Fruit fly (Drosophila melanogaster) whole organism, embryonic: ENCODE measurements around the gene CG5104.
A peak's percentile ranks its signal among the peaks of the same experiment; 100 is the strongest.

Experiments
- Abd-B ChIP-seq: fragments of 200-800 bp; sonication (Bioruptor generic); optimal IDR thresholded peaks from 2 replicates; lab custom pipeline; 2018; ENCODE audit warnings: missing biosample characterization, mild to moderate bottlenecking, missing genetic modification characterization, moderate library complexity
- Antp ChIP-seq: fragments of 200-800 bp; sonication (Bioruptor generic); optimal IDR thresholded peaks from 3 replicates; lab custom pipeline; 2016; ENCODE audit warnings: missing biosample characterization, missing genetic modification characterization
- CG10209 ChIP-seq: fragments of 200-800 bp; sonication (Bioruptor generic); optimal IDR thresholded peaks from 3 replicates; lab custom pipeline; 2017; ENCODE audit warnings: missing biosample characterization, mild to moderate bottlenecking, missing genetic modification characterization, missing genetic modification reagents
- CG1024 ChIP-seq: fragments of 200-800 bp; sonication (Bioruptor generic); IDR thresholded peaks from 2 replicates; pipeline ENCODE4 v1.3.6; 2022; ENCODE audit warnings: missing biosample characterization, missing genetic modification characterization
- CG10274 ChIP-seq: fragments of 200-800 bp; sonication (Bioruptor generic); optimal IDR thresholded peaks from 3 replicates; lab custom pipeline; 2017; ENCODE audit warnings: missing biosample characterization, mild to moderate bottlenecking, missing genetic modification characterization
- CG11504 ChIP-seq: fragments of 200-800 bp; sonication (Bioruptor generic); optimal IDR thresholded peaks from 3 replicates; lab custom pipeline; 2019; ENCODE audit warnings: missing biosample characterization, mild to moderate bottlenecking, missing genetic modification characterization, moderate library complexity
- CG11695 ChIP-seq: fragments of 200-800 bp; sonication (Bioruptor generic); IDR thresholded peaks from 3 replicates; pipeline ENCODE4 v1.3.6; 2022; ENCODE audit warnings: missing biosample characterization, missing genetic modification characterization
- CG12942 ChIP-seq: fragments of 200-800 bp; sonication (Bioruptor generic); optimal IDR thresholded peaks from 3 replicates; lab custom pipeline; 2016; ENCODE audit warnings: missing biosample characterization, missing genetic modification characterization
- CG16815 ChIP-seq: fragments of 200-800 bp; sonication (Bioruptor generic); optimal IDR thresholded peaks from 3 replicates; lab custom pipeline; 2017; ENCODE audit warnings: missing biosample characterization, mild to moderate bottlenecking, missing genetic modification characterization
- CG17328 ChIP-seq: fragments of 200-800 bp; sonication (Bioruptor generic); IDR thresholded peaks from 2 replicates; pipeline ENCODE4 v1.3.6; 2022; ENCODE audit warnings: missing biosample characterization, missing genetic modification characterization
- CG17385 ChIP-seq: fragments of 200-800 bp; sonication (Bioruptor generic); optimal IDR thresholded peaks from 3 replicates; lab custom pipeline; 2018; ENCODE audit warnings: missing biosample characterization, mild to moderate bottlenecking, missing genetic modification characterization
- CG2129 ChIP-seq: fragments of 200-800 bp; sonication (Bioruptor generic); IDR thresholded peaks from 2 replicates; pipeline ENCODE4 v1.3.6; 2022; ENCODE audit warnings: missing biosample characterization, missing genetic modification characterization; ENCODE audit not compliant: partially characterized antibody
- CG2202 ChIP-seq: fragments of 200-800 bp; sonication (Bioruptor generic); optimal IDR thresholded peaks from 2 replicates; lab custom pipeline; 2018; ENCODE audit warnings: missing biosample characterization, mild to moderate bottlenecking, missing genetic modification characterization
- CG2712 ChIP-seq: fragments of 200-800 bp; optimal IDR thresholded peaks from 3 replicates; lab custom pipeline; 2019; ENCODE audit warnings: missing biosample characterization, mild to moderate bottlenecking, missing genetic modification characterization, moderate library complexity
- CG30431 ChIP-seq: fragments of 200-800 bp; sonication (Bioruptor generic); optimal IDR thresholded peaks from 2 replicates; lab custom pipeline; 2017; ENCODE audit warnings: missing biosample characterization, missing genetic modification characterization
- CG32532 ChIP-seq: fragments of 200-800 bp; sonication (Bioruptor generic); IDR thresholded peaks from 2 replicates; pipeline ENCODE4 v1.3.6; 2022; ENCODE audit warnings: missing biosample characterization, missing genetic modification characterization
- CG33557 ChIP-seq: fragments of 200-800 bp; sonication (Bioruptor generic); optimal IDR thresholded peaks from 2 replicates; lab custom pipeline; 2019; ENCODE audit warnings: missing biosample characterization, mild to moderate bottlenecking, missing genetic modification characterization, moderate library complexity
- CG5953 ChIP-seq: fragments of 200-800 bp; sonication (Bioruptor generic); IDR thresholded peaks from 2 replicates; pipeline ENCODE4 v1.3.6; 2022; ENCODE audit warnings: missing biosample characterization, missing genetic modification characterization
- CG6813 ChIP-seq: fragments of 200-800 bp; sonication (Bioruptor generic); optimal IDR thresholded peaks from 2 replicates; lab custom pipeline; 2017; ENCODE audit warnings: missing biosample characterization, missing genetic modification characterization, mild to moderate bottlenecking, moderate library complexity, missing genetic modification reagents
- CG6854 ChIP-seq: fragments of 200-800 bp; sonication (Bioruptor generic); optimal IDR thresholded peaks from 3 replicates; lab custom pipeline; 2017; ENCODE audit warnings: missing biosample characterization, mild to moderate bottlenecking, missing genetic modification characterization
- CG8388 ChIP-seq: fragments of 200-800 bp; sonication (Bioruptor generic); optimal IDR thresholded peaks from 2 replicates; lab custom pipeline; 2019; ENCODE audit warnings: missing biosample characterization, mild to moderate bottlenecking, missing genetic modification characterization, moderate library complexity
- CG9215 ChIP-seq: fragments of 200-800 bp; sonication (Bioruptor generic); IDR thresholded peaks from 2 replicates; pipeline ENCODE4 v1.3.6; 2022; ENCODE audit warnings: missing biosample characterization, missing genetic modification characterization
- CG9609 ChIP-seq: fragments of 200-800 bp; sonication (Bioruptor generic); optimal IDR thresholded peaks from 3 replicates; lab custom pipeline; 2016; ENCODE audit warnings: missing biosample characterization, missing genetic modification characterization
- CkIIα-i1 ChIP-seq: fragments of 200-800 bp; sonication (Bioruptor generic); IDR thresholded peaks from 2 replicates; pipeline ENCODE4 v1.3.6; 2022; ENCODE audit warnings: missing biosample characterization, missing genetic modification characterization
- Eip74EF ChIP-seq, 2 experiments: fragments of 200-800 bp in 1 of 2; fragments of >200 bp in 1 of 2; sonication (Bioruptor generic) in 1 of 2; optimal IDR thresholded peaks; 2 replicates each; lab custom pipeline; 2017 to 2019; ENCODE audit warnings: missing biosample characterization in 2 of 2, missing genetic modification characterization in 2 of 2, mild to moderate bottlenecking in 1 of 2, moderate library complexity in 1 of 2
- Fer3 ChIP-seq: fragments of 200-800 bp; sonication (Bioruptor generic); optimal IDR thresholded peaks from 2 replicates; lab custom pipeline; 2018; ENCODE audit warnings: missing biosample characterization, mild to moderate bottlenecking, missing genetic modification characterization, moderate library complexity
- HLH54F ChIP-seq: fragments of 200-800 bp; sonication (Bioruptor generic); optimal IDR thresholded peaks from 3 replicates; lab custom pipeline; 2016; ENCODE audit warnings: missing biosample characterization, missing genetic modification characterization
- Hmx ChIP-seq: fragments of 200-800 bp; sonication (Bioruptor generic); optimal IDR thresholded peaks from 2 replicates; lab custom pipeline; 2016; ENCODE audit warnings: missing biosample characterization, missing genetic modification characterization
- Hr3 ChIP-seq: fragments of 200-800 bp; sonication (Bioruptor generic); optimal IDR thresholded peaks from 3 replicates; lab custom pipeline; 2016; ENCODE audit warnings: missing biosample characterization, missing genetic modification characterization
- Nf-YA ChIP-seq: fragments of 200-800 bp; sonication (Bioruptor generic); IDR thresholded peaks from 2 replicates; pipeline ENCODE4 v1.3.6; 2022; ENCODE audit warnings: missing biosample characterization, missing genetic modification characterization
- Scr ChIP-seq: fragments of 200-800 bp; sonication (Bioruptor generic); IDR thresholded peaks from 2 replicates; pipeline ENCODE4 v1.3.6; 2022; ENCODE audit warnings: missing biosample characterization, missing genetic modification characterization; ENCODE audit not compliant: partially characterized antibody
- Spps ChIP-seq: fragments of 200-800 bp; sonication (Bioruptor generic); optimal IDR thresholded peaks from 2 replicates; lab custom pipeline; 2018; ENCODE audit warnings: missing biosample characterization, mild to moderate bottlenecking, missing genetic modification characterization
- bowl ChIP-seq: fragments of 200-800 bp; sonication (Bioruptor generic); IDR thresholded peaks from 2 replicates; pipeline ENCODE4 v1.3.6; 2022; ENCODE audit warnings: missing biosample characterization, missing genetic modification characterization
- btn ChIP-seq: fragments of 200-800 bp; sonication (Bioruptor generic); optimal IDR thresholded peaks from 2 replicates; lab custom pipeline; 2016; ENCODE audit warnings: missing biosample characterization, missing genetic modification characterization
- chinmo ChIP-seq: fragments of 200-800 bp; sonication (Bioruptor generic); IDR thresholded peaks from 4 replicates; pipeline ENCODE4 v1.3.6; 2022; ENCODE audit warnings: missing biosample characterization, missing genetic modification characterization; ENCODE audit not compliant: partially characterized antibody
- dimm ChIP-seq: fragments of 200-800 bp; sonication (Bioruptor generic); IDR thresholded peaks from 2 replicates; pipeline ENCODE4 v1.3.6; 2022; ENCODE audit warnings: missing biosample characterization, missing genetic modification characterization
- en ChIP-seq: fragments of 200-800 bp; sonication (Bioruptor generic); optimal IDR thresholded peaks from 2 replicates; lab custom pipeline; 2016; ENCODE audit warnings: missing biosample characterization, missing genetic modification characterization
- esg ChIP-seq: fragments of 200-800 bp; sonication (Bioruptor generic); conservative IDR thresholded peaks from 2 replicates; pipeline ENCODE4 v1.3.6; 2022; ENCODE audit warnings: missing biosample characterization, missing genetic modification characterization
- eve ChIP-seq, 2 experiments: fragments of >200 bp; optimal IDR thresholded peaks; 2 replicates each; lab custom pipeline; 2017; ENCODE audit warnings: missing biosample characterization in 2 of 2, missing genetic modification characterization in 2 of 2
- gsb-n ChIP-seq: fragments of 200-800 bp; sonication (Bioruptor generic); optimal IDR thresholded peaks from 3 replicates; lab custom pipeline; 2018; ENCODE audit warnings: missing biosample characterization, mild to moderate bottlenecking, missing genetic modification characterization
- hb ChIP-seq: fragments of 200-800 bp; sonication (Bioruptor generic); IDR thresholded peaks from 3 replicates; pipeline ENCODE4 v1.3.6; 2022; ENCODE audit warnings: missing biosample characterization, missing genetic modification characterization; ENCODE audit not compliant: partially characterized antibody
- ind ChIP-seq: fragments of 200-800 bp; sonication (Bioruptor generic); optimal IDR thresholded peaks from 3 replicates; lab custom pipeline; 2016; ENCODE audit warnings: missing biosample characterization, missing genetic modification characterization
- inv ChIP-seq: fragments of 200-800 bp; sonication (Bioruptor generic); IDR thresholded peaks from 2 replicates; pipeline ENCODE4 v1.3.6; 2022; ENCODE audit warnings: missing biosample characterization, missing genetic modification characterization; ENCODE audit not compliant: partially characterized antibody
- kay ChIP-seq: fragments of 200-800 bp; sonication (Bioruptor generic); optimal IDR thresholded peaks from 2 replicates; lab custom pipeline; 2016; ENCODE audit warnings: missing biosample characterization, missing genetic modification characterization
- ken ChIP-seq: fragments of 200-800 bp; sonication (Bioruptor generic); IDR thresholded peaks from 3 replicates; pipeline ENCODE4 v1.3.6; 2022; ENCODE audit warnings: missing biosample characterization, missing genetic modification characterization
- klu ChIP-seq: fragments of 200-800 bp; sonication (Bioruptor generic); IDR thresholded peaks from 2 replicates; pipeline ENCODE4 v1.3.6; 2022; ENCODE audit warnings: missing biosample characterization, missing genetic modification characterization
- lab ChIP-seq: fragments of 200-800 bp; sonication (Bioruptor generic); optimal IDR thresholded peaks from 3 replicates; lab custom pipeline; 2017; ENCODE audit warnings: missing biosample characterization, missing genetic modification characterization, mild to moderate bottlenecking, moderate library complexity, missing genetic modification reagents
- repo ChIP-seq: fragments of 200-800 bp; sonication (Bioruptor generic); optimal IDR thresholded peaks from 2 replicates; lab custom pipeline; 2016; ENCODE audit warnings: missing biosample characterization, missing genetic modification characterization
- ro ChIP-seq: fragments of 200-800 bp; sonication (Bioruptor generic); IDR thresholded peaks from 2 replicates; pipeline ENCODE4 v1.3.6; 2022; ENCODE audit warnings: missing biosample characterization, missing genetic modification characterization
- shn ChIP-seq: fragments of 200-800 bp; sonication (Bioruptor generic); optimal IDR thresholded peaks from 3 replicates; lab custom pipeline; 2016; ENCODE audit warnings: missing biosample characterization, missing genetic modification characterization
- vnd ChIP-seq: fragments of 200-800 bp; sonication (Bioruptor generic); IDR thresholded peaks from 3 replicates; pipeline ENCODE4 v1.3.6; 2022; ENCODE audit warnings: missing biosample characterization, missing genetic modification characterization; ENCODE audit not compliant: partially characterized antibody

The CG5104 gene

dm6 chr3L:20474789-20475208, 46.0 kb upstream of the CG5104 start (continued):
- TF ChIP-seq lab (GFP tag; lab: Kevin White, UChicago) (peak; percentile 93), Scr (GFP tag; lab: Robert Waterston, UW) (no peak), CG9215 (no peak), CG16815 (peak; percentile 77), Antp (peak; percentile 79), gsb-n (peak; percentile 83), CG2129 (GFP tag; lab: Robert Waterston, UW) (no peak), CG33557 (peak; percentile 69), CG10274 (GFP tag; lab: Kevin White, UChicago) (peak; percentile 60), CG2202 (peak; percentile 51), bowl (GFP tag; lab: Robert Waterston, UW) (no peak), Hmx (GFP tag; lab: Kevin White, UChicago) (peak; percentile 34), Spps (tag; lab: Kevin White, UChicago) (peak; percentile 43), CG2712 (tag; lab: Kevin White, UChicago) (peak; percentile 85), btn (GFP tag; lab: Kevin White, UChicago) (peak; percentile 19), Hr3 (GFP tag; lab: Kevin White, UChicago) (peak; percentile 90), inv (no peak), en (peak; percentile 55), hb (GFP tag; lab: Robert Waterston, UW) (no peak), CG8388 (GFP tag; lab: Kevin White, UChicago) (peak; percentile 78), dimm (GFP tag; lab: Robert Waterston, UW) (no peak), repo (GFP tag; lab: Kevin White, UChicago) (peak; percentile 81), ro (GFP tag; lab: Robert Waterston, UW) (no peak), vnd (GFP tag; lab: Robert Waterston, UW) (no peak), HLH54F (GFP tag; lab: Kevin White, UChicago) (peak; percentile 94), ken (GFP tag; lab: Robert Waterston, UW) (no peak), CG17385 (GFP tag; lab: Kevin White, UChicago) (peak; percentile 80), Eip74EF (GFP tag; optimal IDR thresholded peaks at IDR 0.05; lab: Kevin White, UChicago) (peak in 1 of 2 experiments; percentile 76), CG11504 (tag; lab: Kevin White, UChicago) (peak; percentile 88), ind (GFP tag; lab: Kevin White, UChicago) (peak; percentile 93), CG5953 (GFP tag; lab: Robert Waterston, UW) (no peak), CG17328 (GFP tag; lab: Robert Waterston, UW) (no peak), chinmo (GFP tag; lab: Robert Waterston, UW) (no peak), CG9609 (GFP tag; lab: Kevin White, UChicago) (peak; percentile 84), esg (no peak), CG11695 (GFP tag; lab: Robert Waterston, UW) (no peak), CG1024 (GFP tag; lab: Robert Waterston, UW) (no peak), shn (peak; percentile 80), CG6813 (peak; percentile 82), CG32532 (no peak), CG12942 (GFP tag; lab: Kevin White, UChicago) (peak; percentile 88), Nf-YA (GFP tag; lab: Robert Waterston, UW) (no peak), CG6854 (GFP tag; lab: Kevin White, UChicago) (peak; percentile 76), eve (GFP tag; optimal IDR thresholded peaks at IDR 0.05; lab: Kevin White, UChicago) (no peak), Abd-B (GFP tag; lab: Kevin White, UChicago) (peak; percentile 84), CG10209 (GFP tag; lab: Kevin White, UChicago) (peak; percentile 83), klu (GFP tag; lab: Robert Waterston, UW) (no peak), CkIIα-i1 (GFP tag; lab: Robert Waterston, UW) (no peak), Fer3 (tag; lab: Kevin White, UChicago) (peak; percentile 91), kay (GFP tag; lab: Kevin White, UChicago) (peak; percentile 76), CG30431 (peak; percentile 71)
